Worm (Caenorhabditis elegans) whole organism, early embryonic: Measurements from ENCODE around the gene C25F9.4.
A peak's percentile ranks its signal among the peaks of the same experiment; 100 is the strongest.

Experiments used
- B0310.2 ChIP-seq: sonication (generic microtip); optimal IDR thresholded peaks from 2 replicates; lab custom pipeline; 2016; ENCODE audit warnings: mild to moderate bottlenecking, missing genetic modification characterization, missing compliant biosample characterization
- F13C5.2 ChIP-seq: sonication (generic microtip); optimal IDR thresholded peaks from 2 replicates; lab custom pipeline; 2017; ENCODE audit warnings: mild to moderate bottlenecking, missing genetic modification characterization, inconsistent platforms, missing compliant biosample characterization
- aly-1 ChIP-seq: sonication (generic microtip); optimal IDR thresholded peaks from 2 replicates; lab custom pipeline; 2016; ENCODE audit warnings: missing genetic modification characterization, missing compliant biosample characterization
- ama-1 ChIP-seq: fragments of 150-350 bp; optimal IDR thresholded peaks from 2 replicates; lab custom pipeline; 2014
- ceh-13 ChIP-seq: fragments of 200-800 bp; sonication (Bioruptor generic); optimal IDR thresholded peaks from 2 replicates; lab custom pipeline; 2018; ENCODE audit warnings: mild to moderate bottlenecking, missing genetic modification characterization, missing compliant biosample characterization
- ceh-36 ChIP-seq: sonication (generic microtip); optimal IDR thresholded peaks from 2 replicates; lab custom pipeline; 2016; ENCODE audit warnings: missing genetic modification characterization, inconsistent platforms, missing compliant biosample characterization
- ets-7 ChIP-seq: sonication (generic microtip); optimal IDR thresholded peaks from 2 replicates; lab custom pipeline; 2016; ENCODE audit warnings: missing genotype, missing genetic modification characterization, missing compliant biosample characterization
- flt-1 ChIP-seq: fragments of 200-800 bp; sonication (Bioruptor generic); IDR thresholded peaks from 2 replicates; pipeline ENCODE4 v1.3.6; 2022; ENCODE audit warnings: missing genetic modification characterization, missing compliant biosample characterization
- hmbx-1 ChIP-seq: sonication (generic microtip); optimal IDR thresholded peaks from 2 replicates; lab custom pipeline; 2016; ENCODE audit warnings: mild to moderate bottlenecking, missing genetic modification characterization, missing compliant biosample characterization
- hmg-4 ChIP-seq: fragments of 200-800 bp; sonication (Bioruptor generic); optimal IDR thresholded peaks from 2 replicates; lab custom pipeline; 2018; ENCODE audit warnings: mild to moderate bottlenecking, missing genetic modification characterization, missing compliant biosample characterization
- hnd-1 ChIP-seq: sonication (generic microtip); optimal IDR thresholded peaks from 2 replicates; lab custom pipeline; 2016; ENCODE audit warnings: missing genetic modification characterization, missing compliant biosample characterization
- pes-1 ChIP-seq: fragments of 200-800 bp; sonication (Bioruptor generic); IDR thresholded peaks from 2 replicates; pipeline ENCODE4 v1.3.6; 2022; ENCODE audit warnings: missing genetic modification reagents, missing genetic modification characterization, missing compliant biosample characterization
- scrt-1 ChIP-seq: fragments of 200-800 bp; sonication (Bioruptor generic); IDR thresholded peaks from 2 replicates; pipeline ENCODE4 v1.3.6; 2022; ENCODE audit warnings: missing genetic modification characterization, missing compliant biosample characterization
- sea-1 ChIP-seq: fragments of 200-800 bp; sonication (Bioruptor generic); conservative IDR thresholded peaks from 2 replicates; pipeline ENCODE4 v1.3.6; 2022; ENCODE audit warnings: missing genetic modification characterization, missing compliant biosample characterization
- tbx-11 ChIP-seq: fragments of 200-800 bp; sonication (Bioruptor generic); IDR thresholded peaks from 2 replicates; pipeline ENCODE4 v1.3.6; 2022; ENCODE audit warnings: missing genetic modification characterization, missing compliant biosample characterization
- tbx-37 ChIP-seq: fragments of 200-800 bp; sonication (Bioruptor generic); conservative IDR thresholded peaks from 2 replicates; pipeline ENCODE4 v1.3.6; 2022; ENCODE audit warnings: missing genetic modification reagents, missing genetic modification characterization, missing compliant biosample characterization
- tra-4 ChIP-seq: sonication (generic microtip); optimal IDR thresholded peaks from 2 replicates; lab custom pipeline; 2017; ENCODE audit warnings: missing genetic modification characterization, missing compliant biosample characterization

C25F9.4 gene

ce11 chrV:19394750-19395149 lies 21.6 kb downstream of the C25F9.4 start, which contains the start of gene C25F9.8:
C25F9.8 (plus strand) TSS chrV:19395050.
- TF ChIP-seq tbx-11 (GFP tag; lab: Robert Waterston, UW) (no peak), tra-4 (no peak), flt-1 (GFP tag; lab: Robert Waterston, UW) (no peak), hmg-4 (no peak), F13C5.2 (tag; lab: Kevin White, UChicago) (no peak), pes-1 (GFP tag; lab: Robert Waterston, UW) (no peak), sea-1 (GFP tag; lab: Robert Waterston, UW) (no peak), hmbx-1 (no peak), ceh-36 (tag; lab: Kevin White, UChicago) (no peak), B0310.2 (no peak), scrt-1 (GFP tag; lab: Robert Waterston, UW) (no peak), aly-1 (tag; lab: Kevin White, UChicago) (no peak), ceh-13 (GFP tag; lab: Kevin White, UChicago) (no peak), ets-7 (no peak), ama-1 (lab: Kevin White, UChicago) (no peak), tbx-37 (GFP tag; lab: Robert Waterston, UW) (no peak)

- TF ChIP-seq hnd-1 (tag; lab: Kevin White, UChicago) (no peak), tbx-37 (GFP tag; lab: Robert Waterston, UW) (no peak), ama-1 (lab: Kevin White, UChicago) (no peak), ets-7 (no peak), pes-1 (GFP tag; lab: Robert Waterston, UW) (no peak), flt-1 (GFP tag; lab: Robert Waterston, UW) (no peak), sea-1 (GFP tag; lab: Robert Waterston, UW) (no peak), hmbx-1 (no peak), ceh-13 (GFP tag; lab: Kevin White, UChicago) (no peak), scrt-1 (GFP tag; lab: Robert Waterston, UW) (no peak), ceh-36 (tag; lab: Kevin White, UChicago) (no peak), tra-4 (no peak), B0310.2 (no peak), hmg-4 (no peak), F13C5.2 (tag; lab: Kevin White, UChicago) (no peak), aly-1 (tag; lab: Kevin White, UChicago) (no peak), tbx-11 (GFP tag; lab: Robert Waterston, UW) (no peak)
Observed at ce11 chrV:19391242-19391641, 25.1 kb downstream of the C25F9.4 start.

- no peak for TF ChIP-seq tbx-37 (GFP tag; lab: Robert Waterston, UW)
- no peak for TF ChIP-seq ets-7
- no peak for TF ChIP-seq F13C5.2 (tag; lab: Kevin White, UChicago)
- TF ChIP-seq B0310.2 = no peak
- TF ChIP-seq pes-1 (GFP tag; lab: Robert Waterston, UW) = no peak
- TF ChIP-seq ceh-36 (tag; lab: Kevin White, UChicago) = no peak
- no peak for TF ChIP-seq hnd-1 (tag; lab: Kevin White, UChicago)
- TF ChIP-seq tbx-11 (GFP tag; lab: Robert Waterston, UW) = no peak
- TF ChIP-seq sea-1 (GFP tag; lab: Robert Waterston, UW) = no peak
- TF ChIP-seq scrt-1 (GFP tag; lab: Robert Waterston, UW) = no peak
- TF ChIP-seq ama-1 (lab: Kevin White, UChicago) = no peak
- no peak for TF ChIP-seq hmg-4
- TF ChIP-seq tra-4 = no peak
- TF ChIP-seq ceh-13 (GFP tag; lab: Kevin White, UChicago) = no peak
- TF ChIP-seq flt-1 (GFP tag; lab: Robert Waterston, UW) = no peak
- no peak for TF ChIP-seq aly-1 (tag; lab: Kevin White, UChicago)
- no peak for TF ChIP-seq hmbx-1
Observed at ce11 chrV:19390029-19390428, 26.3 kb downstream of the C25F9.4 start, which contains the start of gene slcr-46.2. slcr-46.2 (minus strand) TSS chrV:19390129.

DNA sequence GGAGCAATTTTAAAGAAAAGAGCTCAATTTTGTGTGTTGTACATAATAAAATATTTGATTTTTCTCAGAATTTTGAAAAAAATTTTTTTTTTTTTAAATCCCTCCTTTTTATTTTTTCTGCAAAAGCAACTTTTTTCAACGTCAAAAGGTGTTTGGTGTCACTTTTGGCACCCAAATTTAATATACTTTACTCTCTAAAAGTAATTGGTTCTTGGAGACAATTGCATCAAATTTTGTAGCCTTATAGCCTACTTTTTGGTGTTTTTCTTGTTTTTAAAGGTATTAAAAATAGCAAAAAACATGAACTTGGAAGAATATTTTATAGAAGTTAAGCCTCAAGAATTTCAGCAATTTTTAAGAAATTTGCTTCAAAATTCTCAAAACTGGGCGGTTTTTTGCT lies 35.4 kb downstream of the C25F9.4 start, which contains the start of gene srw-84:
TSS of gene srw-84 (plus strand) at position 301 of the 400 bp plus-strand sequence.
- TF ChIP-seq ama-1 (lab: Kevin White, UChicago) (no peak), hnd-1 (tag; lab: Kevin White, UChicago) (no peak), scrt-1 (GFP tag; lab: Robert Waterston, UW) (no peak), sea-1 (GFP tag; lab: Robert Waterston, UW) (no peak), tra-4 (no peak), flt-1 (GFP tag; lab: Robert Waterston, UW) (no peak), tbx-11 (GFP tag; lab: Robert Waterston, UW) (no peak), F13C5.2 (tag; lab: Kevin White, UChicago) (no peak), hmbx-1 (no peak), tbx-37 (GFP tag; lab: Robert Waterston, UW) (no peak), ceh-13 (GFP tag; lab: Kevin White, UChicago) (no peak), ets-7 (no peak), pes-1 (GFP tag; lab: Robert Waterston, UW) (no peak), B0310.2 (no peak), hmg-4 (no peak), ceh-36 (tag; lab: Kevin White, UChicago) (no peak), aly-1 (tag; lab: Kevin White, UChicago) (no peak)

- TF ChIP-seq sea-1 (GFP tag; lab: Robert Waterston, UW) = no peak
- no peak for TF ChIP-seq hmbx-1
- TF ChIP-seq hmg-4 = no peak
- no peak for TF ChIP-seq ceh-36 (tag; lab: Kevin White, UChicago)
- TF ChIP-seq tbx-11 (GFP tag; lab: Robert Waterston, UW) = no peak
- no peak for TF ChIP-seq ets-7
- TF ChIP-seq F13C5.2 (tag; lab: Kevin White, UChicago) = no peak
- no peak for TF ChIP-seq tra-4
- TF ChIP-seq pes-1 (GFP tag; lab: Robert Waterston, UW) = no peak
- no peak for TF ChIP-seq ama-1 (lab: Kevin White, UChicago)
- no peak for TF ChIP-seq scrt-1 (GFP tag; lab: Robert Waterston, UW)
- TF ChIP-seq hnd-1 (tag; lab: Kevin White, UChicago) = no peak
- no peak for TF ChIP-seq B0310.2
- no peak for TF ChIP-seq aly-1 (tag; lab: Kevin White, UChicago)
- no peak for TF ChIP-seq ceh-13 (GFP tag; lab: Kevin White, UChicago)
- TF ChIP-seq flt-1 (GFP tag; lab: Robert Waterston, UW) = no peak
- TF ChIP-seq tbx-37 (GFP tag; lab: Robert Waterston, UW) = no peak
Observed at ce11 chrV:19377014-19377494, 39.3 kb downstream of the C25F9.4 start, which contains the start of gene nceh-1. nceh-1 (plus strand) TSS chrV:19377444.

- TF ChIP-seq hmbx-1 = no peak
- 0 out of 2 replicates have a peak, but pooled peaks have one; percentile 6 for TF ChIP-seq tbx-37 (GFP tag; lab: Robert Waterston, UW)
- no peak for TF ChIP-seq ets-7
Observed at ce11 chrV:19371777-19372176, 44.6 kb downstream of the C25F9.4 start.
